Worm (Caenorhabditis elegans): Measurements from ENCODE around the gene set-2.

set-2 gene

DNA sequence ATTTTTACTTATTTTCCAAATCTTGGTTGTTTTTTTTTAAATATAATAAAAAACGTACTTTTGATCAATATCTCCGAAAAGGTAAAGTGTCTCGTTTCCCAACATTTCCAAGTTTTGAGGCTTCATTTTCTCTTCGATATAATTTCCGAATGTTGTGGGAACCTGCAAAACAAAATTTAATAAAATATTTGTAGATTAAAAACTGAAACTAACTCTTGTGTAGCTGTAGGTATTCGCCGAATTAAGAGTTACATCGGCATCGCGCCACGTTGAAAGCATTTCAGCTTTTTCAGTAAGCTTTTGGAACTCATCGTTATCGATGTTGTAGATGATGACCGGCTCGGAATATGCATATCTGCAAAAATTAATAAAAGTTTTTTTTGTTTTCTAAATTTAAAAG, 32.4 kb upstream of the set-2 start, which contains the start of gene vps-22:
Gene vps-22 (minus strand): TSS at position 101 of the 400 bp plus-strand sequence.
- no peak for TF ChIP-seq lin-15B (tag; optimal IDR thresholded peaks at IDR 0.05)
- no peak for TF ChIP-seq egl-27 (tag; optimal IDR thresholded peaks at IDR 0.05)
- TF ChIP-seq mdl-1 (tag; optimal IDR thresholded peaks at IDR 0.05) = no peak
- no peak for TF ChIP-seq pha-4 (tag; optimal IDR thresholded peaks at IDR 0.05)
- no peak for TF ChIP-seq aly-2 (tag; optimal IDR thresholded peaks at IDR 0.05)
- TF ChIP-seq snpc-4 (tag; optimal IDR thresholded peaks at IDR 0.05) = no peak
- TF ChIP-seq ceh-82 (tag; optimal IDR thresholded peaks at IDR 0.05) = no peak
- TF ChIP-seq ztf-11 (tag; optimal IDR thresholded peaks at IDR 0.05) = no peak
- no peak for TF ChIP-seq fkh-2 (tag; optimal IDR thresholded peaks at IDR 0.05)
- no peak for TF ChIP-seq elt-3 (tag; optimal IDR thresholded peaks at IDR 0.05)
- TF ChIP-seq hmg-11 (tag; optimal IDR thresholded peaks at IDR 0.05) = no peak
- TF ChIP-seq nhr-43 (tag; optimal IDR thresholded peaks at IDR 0.05; ENCODE audit: poor library complexity, severe bottlenecking) = no peak
- no peak for TF ChIP-seq ceh-9 (tag; optimal IDR thresholded peaks at IDR 0.05)
- no peak for TF ChIP-seq pqm-1 (tag; optimal IDR thresholded peaks at IDR 0.05)
- TF ChIP-seq ZK546.5 (tag; optimal IDR thresholded peaks at IDR 0.05) = no peak
- TF ChIP-seq egl-5 (tag; optimal IDR thresholded peaks at IDR 0.05) = no peak
- no peak for TF ChIP-seq unc-39 (tag; optimal IDR thresholded peaks at IDR 0.05)
- TF ChIP-seq nhr-12 (tag; optimal IDR thresholded peaks at IDR 0.05) = no peak
- TF ChIP-seq jun-1 (tag; optimal IDR thresholded peaks at IDR 0.05) = no peak

DNA sequence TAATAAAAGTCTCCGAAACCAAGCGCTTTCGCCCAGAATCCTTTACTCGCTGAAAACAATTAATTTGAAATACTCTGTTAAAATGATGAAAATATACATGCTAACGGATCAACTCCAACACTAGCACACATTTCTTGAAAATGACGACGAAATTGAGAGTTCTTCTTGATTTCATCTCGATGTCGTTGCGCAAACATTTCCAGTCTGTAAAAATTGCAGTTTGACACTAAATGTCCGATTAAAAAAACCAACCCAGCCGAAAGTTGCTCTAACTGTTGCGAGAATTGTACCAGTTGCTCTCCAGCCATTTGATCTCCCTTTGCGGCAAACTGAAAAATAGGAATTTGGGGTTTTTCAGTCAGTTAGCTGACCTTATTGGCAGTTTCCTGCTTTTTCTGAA, 31.3 kb upstream of the set-2 start:
- TF ChIP-seq elt-1 (tag; optimal IDR thresholded peaks at IDR 0.05) (no peak), pqm-1 (tag; optimal IDR thresholded peaks at IDR 0.05) (no peak), unc-39 (tag; optimal IDR thresholded peaks at IDR 0.05) (no peak), nfya-1 (tag; optimal IDR thresholded peaks at IDR 0.05; ENCODE audit: insufficient read depth) (no peak), mml-1 (tag; optimal IDR thresholded peaks at IDR 0.05) (no peak), ama-1 (optimal IDR thresholded peaks at IDR 0.05) (no peak), nhr-77 (tag; optimal IDR thresholded peaks at IDR 0.05) (no peak), nhr-237 (tag; optimal IDR thresholded peaks at IDR 0.05) (no peak), lsy-12 (tag; optimal IDR thresholded peaks at IDR 0.05) (no peak), egl-5 (tag; optimal IDR thresholded peaks at IDR 0.05) (no peak), mdl-1 (tag; optimal IDR thresholded peaks at IDR 0.05) (no peak), aly-2 (tag; optimal IDR thresholded peaks at IDR 0.05) (no peak)

DNA sequence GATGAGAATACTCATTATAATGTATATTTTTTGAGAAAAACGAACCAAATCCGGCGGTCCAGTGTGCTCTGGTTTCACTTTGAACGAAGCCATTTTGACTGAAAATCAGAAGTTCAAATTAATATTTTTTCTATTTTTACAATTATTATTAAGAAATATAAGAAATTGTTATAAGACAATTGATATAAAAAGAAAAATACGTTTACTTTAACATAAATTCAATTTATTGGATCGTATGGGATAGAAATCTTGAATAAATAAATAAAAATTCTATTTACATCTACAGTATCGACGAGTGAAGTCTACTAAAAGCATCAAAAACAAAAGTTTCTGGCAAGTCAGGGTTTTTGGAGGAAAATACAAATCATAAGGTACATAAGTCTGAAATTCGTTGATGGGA, 30.2 kb upstream of the set-2 start, which contains the start of gene C27F2.4:
Gene C27F2.4 (minus strand): TSS at position 101 of the 400 bp plus-strand sequence.
- TF ChIP-seq eor-1 (tag; optimal IDR thresholded peaks at IDR 0.05) (no peak), nhr-23 (tag; optimal IDR thresholded peaks at IDR 0.05) (no peak), ZK546.5 (tag; optimal IDR thresholded peaks at IDR 0.05) (no peak), nhr-237 (tag; optimal IDR thresholded peaks at IDR 0.05) (no peak), ama-1 (optimal IDR thresholded peaks at IDR 0.05) (no peak), ztf-4 (tag; optimal IDR thresholded peaks at IDR 0.05) (no peak), lsy-12 (tag; optimal IDR thresholded peaks at IDR 0.05) (no peak), nhr-77 (tag; optimal IDR thresholded peaks at IDR 0.05) (no peak), egl-5 (tag; optimal IDR thresholded peaks at IDR 0.05) (no peak), fkh-2 (tag; optimal IDR thresholded peaks at IDR 0.05) (no peak), pqm-1 (tag; optimal IDR thresholded peaks at IDR 0.05) (no peak), nhr-11 (tag; optimal IDR thresholded peaks at IDR 0.05) (no peak), lin-15B (tag; optimal IDR thresholded peaks at IDR 0.05) (no peak), nhr-43 (tag; optimal IDR thresholded peaks at IDR 0.05; ENCODE audit: poor library complexity, severe bottlenecking) (no peak), R02D3.7 (tag; optimal IDR thresholded peaks at IDR 0.05) (no peak), unc-62 (GFP tag; optimal IDR thresholded peaks at IDR 0.05) (no peak), nhr-67 (tag; optimal IDR thresholded peaks at IDR 0.05) (no peak), egl-27 (tag; optimal IDR thresholded peaks at IDR 0.05) (no peak), nhr-25 (tag; optimal IDR thresholded peaks at IDR 0.05) (no peak)

DNA sequence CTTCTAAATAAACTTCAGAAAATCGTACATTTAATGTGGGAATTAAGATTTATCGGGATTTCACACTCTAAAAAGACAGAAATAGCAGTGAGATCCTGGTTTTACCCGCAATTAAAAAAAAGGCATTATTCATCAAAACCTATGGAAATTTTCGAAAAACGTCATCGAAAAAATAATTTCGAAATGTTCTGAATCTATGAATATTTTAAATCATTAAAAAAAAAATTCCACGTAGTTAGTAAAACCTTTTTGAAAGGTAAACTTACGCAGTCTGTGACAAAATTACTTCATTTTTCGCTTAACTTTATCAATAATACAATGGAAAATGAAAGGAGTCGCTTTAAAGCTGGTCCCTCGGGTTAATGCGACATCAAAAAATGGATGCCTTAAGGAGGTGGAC, 26.6 kb upstream of the set-2 start, which contains the start of gene C26E6.1:
Gene C26E6.1 (plus strand): TSS at position 301 of the 400 bp plus-strand sequence.
- no peak for TF ChIP-seq snpc-4 (tag; optimal IDR thresholded peaks at IDR 0.05)
- TF ChIP-seq ztf-4 (tag; optimal IDR thresholded peaks at IDR 0.05) = no peak
- no peak for TF ChIP-seq mdl-1 (tag; optimal IDR thresholded peaks at IDR 0.05)
- TF ChIP-seq unc-39 (tag; optimal IDR thresholded peaks at IDR 0.05) = no peak
- TF ChIP-seq ZK546.5 (tag; optimal IDR thresholded peaks at IDR 0.05) = no peak
- TF ChIP-seq tbx-2 (tag; optimal IDR thresholded peaks at IDR 0.05) = no peak
- TF ChIP-seq sea-2 (GFP tag; optimal IDR thresholded peaks at IDR 0.05) = no peak
- no peak for TF ChIP-seq ama-1 (optimal IDR thresholded peaks at IDR 0.05)
- TF ChIP-seq eor-1 (tag; optimal IDR thresholded peaks at IDR 0.05) = no peak

Data from whole organism, L3 larva.